Worm (Caenorhabditis elegans) whole organism, young adult: ENCODE results near the gene M151.10.

Experiments
- B0019.2 ChIP-seq: fragments of 200-800 bp; sonication (Bioruptor generic); conservative IDR thresholded peaks from 2 replicates; pipeline ENCODE4 v1.3.6; 2022; ENCODE audit warnings: missing genetic modification reagents, missing genetic modification characterization, missing compliant biosample characterization
- C17E4.6 ChIP-seq: fragments of 200-800 bp; sonication (Bioruptor generic); IDR thresholded peaks from 2 replicates; pipeline ENCODE4 v1.3.6; 2022; ENCODE audit warnings: missing genetic modification reagents, missing genetic modification characterization, missing compliant biosample characterization
- Y53F4B.3 ChIP-seq: fragments of 200-800 bp; sonication (Bioruptor generic); IDR thresholded peaks from 2 replicates; pipeline ENCODE4 v1.3.6; 2022; ENCODE audit warnings: missing genetic modification reagents, missing genetic modification characterization, missing compliant biosample characterization
- Y67H2A.10 ChIP-seq: fragments of 200-800 bp; sonication (Bioruptor generic); conservative IDR thresholded peaks from 2 replicates; pipeline ENCODE4 v1.3.6; 2022; ENCODE audit warnings: missing genetic modification reagents, missing genetic modification characterization, missing compliant biosample characterization
- atf-7 ChIP-seq: sonication (generic microtip); optimal IDR thresholded peaks from 2 replicates; lab custom pipeline; 2017; ENCODE audit warnings: mild to moderate bottlenecking, missing genetic modification characterization, missing compliant biosample characterization
- athp-1 ChIP-seq: sonication (generic microtip); optimal IDR thresholded peaks from 2 replicates; lab custom pipeline; 2017; ENCODE audit warnings: mild to moderate bottlenecking, missing genetic modification characterization, missing compliant biosample characterization
- attf-3 ChIP-seq: fragments of 200-800 bp; sonication (Bioruptor generic); conservative IDR thresholded peaks from 2 replicates; pipeline ENCODE4 v1.3.6; 2022; ENCODE audit warnings: missing genetic modification reagents, missing genetic modification characterization, missing compliant biosample characterization
- ceh-79 ChIP-seq: sonication (generic microtip); optimal IDR thresholded peaks from 2 replicates; lab custom pipeline; 2017; ENCODE audit warnings: mild to moderate bottlenecking, missing genetic modification characterization, missing compliant biosample characterization
- die-1 ChIP-seq: sonication (generic microtip); optimal IDR thresholded peaks from 2 replicates; lab custom pipeline; 2016; ENCODE audit warnings: missing genotype, mild to moderate bottlenecking, missing genetic modification characterization, missing compliant biosample characterization
- lin-26 ChIP-seq: fragments of 200-800 bp; sonication (Bioruptor generic); IDR thresholded peaks from 2 replicates; pipeline ENCODE4 v1.3.6; 2022; ENCODE audit warnings: missing genetic modification reagents, missing genetic modification characterization, missing compliant biosample characterization
- mcd-1 ChIP-seq: fragments of 200-800 bp; sonication (Bioruptor generic); IDR thresholded peaks from 2 replicates; pipeline ENCODE4 v1.3.6; 2022; ENCODE audit warnings: missing genetic modification reagents, missing genetic modification characterization, missing compliant biosample characterization
- rpc-1 ChIP-seq, 2 experiments: fragments of 150-350 bp in 1 of 2; sonication (generic microtip) in 1 of 2; optimal IDR thresholded peaks; 2 replicates each; lab custom pipeline; 2014 to 2018; ENCODE audit warnings: missing biosample characterization in 1 of 2, missing genetic modification characterization in 1 of 2, missing genetic modification reagents in 1 of 2, missing genotype in 1 of 2
- sea-2 ChIP-seq: fragments of 200-800 bp; sonication (Bioruptor generic); IDR thresholded peaks from 2 replicates; pipeline ENCODE4 v1.3.6; 2022; ENCODE audit warnings: missing genetic modification characterization, missing compliant biosample characterization
- ztf-18 ChIP-seq: sonication (generic microtip); optimal IDR thresholded peaks from 2 replicates; lab custom pipeline; 2016; ENCODE audit warnings: missing genotype, mild to moderate bottlenecking, missing genetic modification characterization, missing compliant biosample characterization

Gene M151.10

DNA sequence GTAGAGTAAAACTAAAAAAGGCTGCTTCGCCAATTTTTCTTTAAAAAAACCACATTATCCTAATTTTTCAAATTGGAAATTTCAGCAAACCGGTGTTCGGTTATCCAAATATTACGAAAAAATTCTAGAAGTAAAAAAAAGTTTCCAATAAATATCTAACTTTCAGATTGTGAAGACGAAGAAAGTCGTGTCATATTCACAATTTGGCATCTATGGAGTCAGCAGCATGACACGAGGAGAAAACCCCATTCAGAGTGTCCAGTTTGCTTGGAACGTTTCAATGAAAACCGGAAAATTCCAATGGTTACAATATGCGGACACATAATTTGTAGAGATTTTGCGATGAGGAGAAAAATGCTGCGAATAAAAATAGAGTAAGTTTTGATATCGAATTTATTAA lies 44.8 kb downstream of the M151.10 start, which contains the start of gene Y49F6A.12:
Gene Y49F6A.12 (plus strand): TSS at position 301 of the 400 bp plus-strand sequence.
- TF ChIP-seq B0019.2 (GFP tag; lab: Robert Waterston, UW) (no peak), ceh-79 (tag; lab: Kevin White, UChicago) (no peak), ztf-18 (no peak), C17E4.6 (GFP tag; lab: Robert Waterston, UW) (no peak), lin-26 (GFP tag; lab: Robert Waterston, UW) (no peak), mcd-1 (GFP tag; lab: Robert Waterston, UW) (no peak), rpc-1 (optimal IDR thresholded peaks at IDR 0.05; lab: Kevin White, UChicago) (no peak), rpc-1 (tag; optimal IDR thresholded peaks at IDR 0.05; lab: Kevin White, UChicago) (no peak), sea-2 (GFP tag; lab: Robert Waterston, UW) (no peak), atf-7 (tag; lab: Kevin White, UChicago) (no peak), Y67H2A.10 (no peak), attf-3 (GFP tag; lab: Robert Waterston, UW) (no peak), athp-1 (tag; lab: Kevin White, UChicago) (no peak), Y53F4B.3 (GFP tag; lab: Robert Waterston, UW) (no peak), die-1 (tag; lab: Kevin White, UChicago) (no peak)
